Fruit fly (Drosophila melanogaster): ENCODE results near the gene CG7606.
A peak's percentile ranks its signal among the peaks of the same experiment; 100 is the strongest.

CG7606 gene

dm6 chr3R:17588805-17589204, 7.5 kb upstream of the CG7606 start:
- TF ChIP-seq crol (GFP tag; IDR thresholded peaks at IDR 0.05) = no peak
- TF ChIP-seq Hey (tag; optimal IDR thresholded peaks at IDR 0.05) = peak; percentile 93

dm6 chr3R:17591831-17592230, 4.5 kb upstream of the CG7606 start:
- no peak for TF ChIP-seq CG10565 (GFP tag; optimal IDR thresholded peaks at IDR 0.05)
- TF ChIP-seq tin (GFP tag; optimal IDR thresholded peaks at IDR 0.05) = no peak
- TF ChIP-seq nmo (GFP tag; optimal IDR thresholded peaks at IDR 0.05) = peak; percentile 31
- TF ChIP-seq GATAe (GFP tag; conservative IDR thresholded peaks at IDR 0.05) = no peak
- TF ChIP-seq Lhr (GFP tag; optimal IDR thresholded peaks at IDR 0.05) = no peak
- TF ChIP-seq CG31441 (GFP tag; IDR thresholded peaks at IDR 0.05) = 0 out of 2 replicates have a peak, but pooled peaks have one; percentile 13
- peak in 1 of 3 experiments; percentile 16 for TF ChIP-seq lola (GFP tag; optimal IDR thresholded peaks at IDR 0.05)
- peak; percentile 22 for TF ChIP-seq CG12391 (tag; optimal IDR thresholded peaks at IDR 0.05)
- TF ChIP-seq CG10979 (tag; optimal IDR thresholded peaks at IDR 0.05) = peak; percentile 40
- peak; percentile 16 for TF ChIP-seq CG14710 (tag; optimal IDR thresholded peaks at IDR 0.05)
- TF ChIP-seq CG13424 (tag; optimal IDR thresholded peaks at IDR 0.05) = peak; percentile 11
- TF ChIP-seq NC2α (GFP tag; optimal IDR thresholded peaks at IDR 0.05) = no peak
- TF ChIP-seq dm (GFP tag; optimal IDR thresholded peaks at IDR 0.05) = no peak
- no peak for TF ChIP-seq CG17568 (GFP tag; optimal IDR thresholded peaks at IDR 0.05)
- peak; percentile 58; the same call in 1 of the 2 replicates for TF ChIP-seq Awh (GFP tag; IDR thresholded peaks at IDR 0.05)
- no peak for TF ChIP-seq Eip74EF (GFP tag; optimal IDR thresholded peaks at IDR 0.05)
- TF ChIP-seq CG7987 (GFP tag; optimal IDR thresholded peaks at IDR 0.05) = no peak
- peak; percentile 9 for TF ChIP-seq CG10267 (tag; optimal IDR thresholded peaks at IDR 0.05)
- TF ChIP-seq CG9727 (GFP tag; optimal IDR thresholded peaks at IDR 0.05) = peak; percentile 16
- peak; percentile 10 for TF ChIP-seq CoRest (tag; optimal IDR thresholded peaks at IDR 0.05)
- peak; percentile 54 for TF ChIP-seq CG11504 (tag; optimal IDR thresholded peaks at IDR 0.05)
- TF ChIP-seq dmrt11E (tag; optimal IDR thresholded peaks at IDR 0.05) = peak; percentile 42
- TF ChIP-seq sens (GFP tag) = peak; percentile 77
- no peak for TF ChIP-seq CG10431 (GFP tag; optimal IDR thresholded peaks at IDR 0.05)
- no peak for TF ChIP-seq ken (GFP tag; IDR thresholded peaks at IDR 0.05)
- TF ChIP-seq phol (tag; optimal IDR thresholded peaks at IDR 0.05) = peak; percentile 48
- no peak for TF ChIP-seq ase (GFP tag; IDR thresholded peaks at IDR 0.05)
- peak; percentile 41 for TF ChIP-seq CG18262 (tag; optimal IDR thresholded peaks at IDR 0.05)
- no peak for TF ChIP-seq tap (tag; optimal IDR thresholded peaks at IDR 0.05)
- TF ChIP-seq Sox102F (GFP tag; optimal IDR thresholded peaks at IDR 0.05) = peak; percentile 8
- peak; percentile 49 for TF ChIP-seq gem (tag; optimal IDR thresholded peaks at IDR 0.05)
- peak; percentile 4 for TF ChIP-seq CG15696 (tag; optimal IDR thresholded peaks at IDR 0.05)
- TF ChIP-seq CG8924 (tag; optimal IDR thresholded peaks at IDR 0.05) = peak; percentile 7
- peak; percentile 31 for TF ChIP-seq CG7839 (tag; optimal IDR thresholded peaks at IDR 0.05)
- TF ChIP-seq CG2712 (tag; optimal IDR thresholded peaks at IDR 0.05) = peak; percentile 49
- TF ChIP-seq dmrt99B (tag; optimal IDR thresholded peaks at IDR 0.05) = peak; percentile 5
- no peak for TF ChIP-seq esg (GFP tag; conservative IDR thresholded peaks at IDR 0.05)
- no peak for TF ChIP-seq CG10274 (GFP tag; optimal IDR thresholded peaks at IDR 0.05)
- TF ChIP-seq CG17829 (tag; optimal IDR thresholded peaks at IDR 0.05) = peak; percentile 12
- TF ChIP-seq gcm2 (GFP tag; optimal IDR thresholded peaks at IDR 0.05) = no peak
- no peak for TF ChIP-seq Drgx (GFP tag; IDR thresholded peaks at IDR 0.05)
- 0 out of 2 replicates have a peak, but pooled peaks have one; percentile 19 for TF ChIP-seq sisA (GFP tag; IDR thresholded peaks at IDR 0.05)
- TF ChIP-seq hkb (optimal IDR thresholded peaks at IDR 0.05) = no peak
- TF ChIP-seq hkb (GFP tag; IDR thresholded peaks at IDR 0.05) = no peak
- TF ChIP-seq ttk (GFP tag; IDR thresholded peaks at IDR 0.05) = no peak
- no peak for TF ChIP-seq her (GFP tag; optimal IDR thresholded peaks at IDR 0.05)
